Worm (Caenorhabditis elegans) whole organism, L3 larva: ENCODE measurements around the gene Y60C6A.1.

ENCODE experiments used
- ZK546.5 ChIP-seq: sonication (generic microtip); optimal IDR thresholded peaks from 2 replicates; lab custom pipeline; 2017; ENCODE audit warnings: missing biosample characterization, missing genetic modification characterization
- daf-12 ChIP-seq: fragments of 150-350 bp; optimal IDR thresholded peaks from 2 replicates; lab custom pipeline; 2014; ENCODE audit warnings: missing biosample characterization, missing genetic modification reagents, missing genetic modification characterization
- jun-1 ChIP-seq: fragments of 150-350 bp; optimal IDR thresholded peaks from 2 replicates; lab custom pipeline; 2014; ENCODE audit warnings: missing biosample characterization, missing genetic modification reagents, missing genetic modification characterization
- lin-39 ChIP-seq: fragments of 150-350 bp; optimal IDR thresholded peaks from 2 replicates; lab custom pipeline; 2018; ENCODE audit warnings: missing biosample characterization, missing genetic modification reagents, missing genetic modification characterization
- lsy-12 ChIP-seq: sonication (generic microtip); optimal IDR thresholded peaks from 2 replicates; lab custom pipeline; 2016; ENCODE audit warnings: mild to moderate bottlenecking, missing genetic modification characterization, missing compliant biosample characterization
- nhr-23 ChIP-seq: fragments of 150-350 bp; optimal IDR thresholded peaks from 2 replicates; lab custom pipeline; 2014; ENCODE audit warnings: missing biosample characterization, missing genetic modification reagents, missing genetic modification characterization
- nhr-76 ChIP-seq: fragments of 150-350 bp; sonication (generic microtip); optimal IDR thresholded peaks from 5 replicates; lab custom pipeline; 2014; ENCODE audit warnings: missing biosample characterization, missing genetic modification characterization
- unc-62 ChIP-seq: fragments of 150-350 bp; sonication (generic microtip); optimal IDR thresholded peaks from 4 replicates; lab custom pipeline; 2014; ENCODE audit warnings: missing biosample characterization, missing genetic modification reagents, missing genetic modification characterization
- zag-1 ChIP-seq: fragments of 150-350 bp; optimal IDR thresholded peaks from 2 replicates; lab custom pipeline; 2014; ENCODE audit warnings: missing biosample characterization, missing genetic modification characterization
- ztf-4 ChIP-seq: fragments of 150-350 bp; optimal IDR thresholded peaks from 2 replicates; lab custom pipeline; 2014; ENCODE audit warnings: missing biosample characterization, missing genetic modification characterization

DNA sequence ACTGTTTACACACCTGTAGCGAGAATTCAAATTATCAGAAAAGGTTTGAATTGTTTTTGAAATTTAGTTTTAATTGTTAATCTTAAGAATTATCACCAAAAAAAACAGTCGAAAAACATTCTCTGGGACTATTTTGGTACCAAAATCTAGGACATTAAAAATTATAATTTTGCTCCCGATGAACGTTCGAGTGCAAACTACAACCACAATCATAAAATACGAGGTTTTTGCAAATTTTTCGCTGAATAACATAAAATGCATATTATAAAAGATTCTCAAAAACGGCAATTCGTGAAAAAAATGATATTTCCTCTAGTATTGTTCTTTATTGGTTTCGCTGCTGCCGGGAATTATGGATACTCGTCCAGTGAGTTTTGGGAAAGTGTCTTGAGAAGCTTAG lies 7.0 kb downstream of the Y60C6A.1 start, which contains the start of gene R02F11.12:
- TF ChIP-seq nhr-76 (tag; lab: Kevin White, UChicago) (no peak), ZK546.5 (no peak), daf-12 (tag; lab: Kevin White, UChicago) (no peak), lsy-12 (tag; lab: Kevin White, UChicago) (no peak), zag-1 (tag; lab: Kevin White, UChicago) (no peak), ztf-4 (tag; lab: Kevin White, UChicago) (no peak), lin-39 (tag; lab: Kevin White, UChicago) (no peak), unc-62 (GFP tag; lab: Kevin White, UChicago) (no peak), nhr-23 (tag; lab: Kevin White, UChicago) (no peak), jun-1 (no peak)
